Worm (Caenorhabditis elegans) whole organism, young adult: Measurements from ENCODE around the gene Y43F4A.1.

ENCODE experiments used
- B0336.3 ChIP-seq: fragments of 200-800 bp; sonication (Bioruptor generic); IDR thresholded peaks from 2 replicates; pipeline ENCODE4 v1.3.6; 2022; ENCODE audit warnings: missing genetic modification characterization, missing compliant biosample characterization
- F33H1.4 ChIP-seq: fragments of 200-800 bp; sonication (Bioruptor generic); IDR thresholded peaks from 2 replicates; pipeline ENCODE4 v1.3.6; 2022; ENCODE audit warnings: missing genetic modification reagents, missing genetic modification characterization, missing compliant biosample characterization
- F39B2.1 ChIP-seq: fragments of 200-800 bp; sonication (Bioruptor generic); IDR thresholded peaks from 2 replicates; pipeline ENCODE4 v1.3.6; 2022; ENCODE audit warnings: missing genetic modification reagents, missing genetic modification characterization, missing compliant biosample characterization
- F49E8.2 ChIP-seq: sonication (generic microtip); optimal IDR thresholded peaks from 3 replicates; lab custom pipeline; 2017; ENCODE audit warnings: missing genetic modification characterization, mild to moderate bottlenecking, missing compliant biosample characterization, antibody characterized with exemption, moderate library complexity; ENCODE audit not compliant: insufficient read depth
- K12H6.12 ChIP-seq: fragments of 200-800 bp; sonication (Bioruptor generic); optimal IDR thresholded peaks from 2 replicates; lab custom pipeline; 2018; ENCODE audit warnings: mild to moderate bottlenecking, missing genetic modification characterization, missing compliant biosample characterization
- T26A5.8 ChIP-seq: sonication (generic microtip); optimal IDR thresholded peaks from 2 replicates; lab custom pipeline; 2016; ENCODE audit warnings: missing genetic modification characterization, missing compliant biosample characterization
- Y79H2A.3 ChIP-seq: fragments of 200-800 bp; sonication (Bioruptor generic); conservative IDR thresholded peaks from 2 replicates; pipeline ENCODE4 v1.3.6; 2022; ENCODE audit warnings: missing genetic modification reagents, missing genetic modification characterization, missing compliant biosample characterization
- atf-7 ChIP-seq: sonication (generic microtip); optimal IDR thresholded peaks from 2 replicates; lab custom pipeline; 2017; ENCODE audit warnings: mild to moderate bottlenecking, missing genetic modification characterization, missing compliant biosample characterization
- attf-6 ChIP-seq: fragments of 200-800 bp; sonication (Bioruptor generic); IDR thresholded peaks from 2 replicates; pipeline ENCODE4 v1.3.6; 2022; ENCODE audit warnings: missing genetic modification reagents, missing genetic modification characterization, missing compliant biosample characterization
- bed-2 ChIP-seq: fragments of 200-800 bp; sonication (Bioruptor generic); IDR thresholded peaks from 2 replicates; pipeline ENCODE4 v1.3.6; 2022; ENCODE audit warnings: missing genetic modification reagents, missing genetic modification characterization, missing compliant biosample characterization
- ccch-3 ChIP-seq: fragments of 200-800 bp; sonication (Bioruptor generic); optimal IDR thresholded peaks from 2 replicates; lab custom pipeline; 2018; ENCODE audit warnings: mild to moderate bottlenecking, missing genetic modification characterization, missing compliant biosample characterization
- cebp-1 ChIP-seq, 2 experiments: fragments of 200-800 bp in 1 of 2; sonication (Bioruptor generic) in 1 of 2; sonication (generic microtip) in 1 of 2; IDR thresholded peaks in 1 of 2; optimal IDR thresholded peaks in 1 of 2; 2 replicates each; pipeline versions ENCODE4 v1.3.6 to Lab custom; 2017 to 2022; ENCODE audit warnings: missing compliant biosample characterization in 2 of 2, missing genetic modification characterization in 2 of 2, mild to moderate bottlenecking in 1 of 2, missing genetic modification reagents in 1 of 2, moderate library complexity in 1 of 2
- ceh-100 ChIP-seq: fragments of 200-800 bp; sonication (Bioruptor generic); IDR thresholded peaks from 2 replicates; pipeline ENCODE4 v1.3.6; 2022; ENCODE audit warnings: missing genetic modification reagents, missing genetic modification characterization, missing compliant biosample characterization
- ceh-40 ChIP-seq: fragments of 200-800 bp; sonication (Bioruptor generic); IDR thresholded peaks from 2 replicates; pipeline ENCODE4 v1.3.6; 2022; ENCODE audit warnings: missing genetic modification characterization, missing compliant biosample characterization
- ceh-58 ChIP-seq: fragments of 200-800 bp; sonication (Bioruptor generic); IDR thresholded peaks from 2 replicates; pipeline ENCODE4 v1.3.6; 2022; ENCODE audit warnings: missing genetic modification characterization, missing compliant biosample characterization
- dox-1 ChIP-seq: fragments of 200-800 bp; sonication (Bioruptor generic); IDR thresholded peaks from 2 replicates; pipeline ENCODE4 v1.3.6; 2022; ENCODE audit warnings: missing genetic modification reagents, missing genetic modification characterization, missing compliant biosample characterization
- ekl-4 ChIP-seq: fragments of 200-800 bp; sonication (Bioruptor generic); IDR thresholded peaks from 2 replicates; pipeline ENCODE4 v1.3.6; 2022; ENCODE audit warnings: missing genetic modification reagents, missing genetic modification characterization, missing compliant biosample characterization
- ets-4 ChIP-seq: fragments of 200-800 bp; sonication (Bioruptor generic); optimal IDR thresholded peaks from 2 replicates; lab custom pipeline; 2018; ENCODE audit warnings: mild to moderate bottlenecking, missing genetic modification characterization, missing compliant biosample characterization
- him-1 ChIP-seq: sonication (generic microtip); optimal IDR thresholded peaks from 2 replicates; lab custom pipeline; 2016; ENCODE audit warnings: missing genotype, missing genetic modification reagents, missing genetic modification characterization, missing compliant biosample characterization
- hlh-12 ChIP-seq: sonication (generic microtip); optimal IDR thresholded peaks from 2 replicates; lab custom pipeline; 2016; ENCODE audit warnings: missing genetic modification characterization, missing compliant biosample characterization
- hmg-1.2 ChIP-seq: fragments of 200-800 bp; sonication (Bioruptor generic); IDR thresholded peaks from 2 replicates; pipeline ENCODE4 v1.3.6; 2022; ENCODE audit warnings: missing genetic modification reagents, missing genetic modification characterization, missing compliant biosample characterization
- hrde-1 ChIP-seq: sonication (generic microtip); optimal IDR thresholded peaks from 2 replicates; lab custom pipeline; 2016; ENCODE audit warnings: missing genetic modification characterization, mild to moderate bottlenecking, missing compliant biosample characterization, moderate library complexity, missing genotype, missing genetic modification reagents, borderline replicate concordance
- let-607 ChIP-seq, 2 experiments: fragments of 200-800 bp in 1 of 2; sonication (Bioruptor generic) in 1 of 2; sonication (generic microtip) in 1 of 2; optimal IDR thresholded peaks; 2 replicates each; lab custom pipeline; 2016 to 2018; ENCODE audit warnings: mild to moderate bottlenecking in 2 of 2, missing compliant biosample characterization in 2 of 2, missing genetic modification characterization in 2 of 2, moderate library complexity in 2 of 2, missing genotype in 1 of 2
- lin-26 ChIP-seq: fragments of 200-800 bp; sonication (Bioruptor generic); IDR thresholded peaks from 2 replicates; pipeline ENCODE4 v1.3.6; 2022; ENCODE audit warnings: missing genetic modification reagents, missing genetic modification characterization, missing compliant biosample characterization
- lin-35 ChIP-seq, 3 experiments: fragments of 150-350 bp in 2 of 3; sonication (generic microtip) in 1 of 3; optimal IDR thresholded peaks; 2 replicates each; lab custom pipeline; 2014 to 2018; ENCODE audit warnings: missing biosample characterization in 3 of 3, missing genetic modification characterization in 3 of 3, missing genetic modification reagents in 3 of 3
- lin-54 ChIP-seq: fragments of 200-800 bp; sonication (Bioruptor generic); optimal IDR thresholded peaks from 2 replicates; lab custom pipeline; 2018; ENCODE audit warnings: mild to moderate bottlenecking, missing genetic modification characterization, missing compliant biosample characterization
- lsl-1 ChIP-seq: fragments of 200-800 bp; sonication (Bioruptor generic); optimal IDR thresholded peaks from 2 replicates; lab custom pipeline; 2018; ENCODE audit warnings: mild to moderate bottlenecking, missing genetic modification characterization, moderate library complexity, missing compliant biosample characterization
- madf-10 ChIP-seq: sonication (generic microtip); optimal IDR thresholded peaks from 2 replicates; lab custom pipeline; 2016; ENCODE audit warnings: mild to moderate bottlenecking, missing genetic modification characterization, missing compliant biosample characterization
- madf-3 ChIP-seq: fragments of 200-800 bp; sonication (Bioruptor generic); IDR thresholded peaks from 2 replicates; pipeline ENCODE4 v1.3.6; 2022; ENCODE audit warnings: missing genetic modification reagents, missing genetic modification characterization, missing compliant biosample characterization
- nfyb-1 ChIP-seq: fragments of 200-800 bp; sonication (Bioruptor generic); IDR thresholded peaks from 2 replicates; pipeline ENCODE4 v1.3.6; 2022; ENCODE audit warnings: missing genetic modification reagents, missing genetic modification characterization, missing compliant biosample characterization
- pha-4 ChIP-seq: fragments of 150-350 bp; sonication (generic microtip); optimal IDR thresholded peaks from 2 replicates; lab custom pipeline; 2014; ENCODE audit warnings: missing biosample characterization, missing genetic modification reagents, missing genetic modification characterization
- rcor-1 ChIP-seq: fragments of 200-800 bp; sonication (Bioruptor generic); IDR thresholded peaks from 2 replicates; pipeline ENCODE4 v1.3.6; 2022; ENCODE audit warnings: missing genetic modification reagents, missing genetic modification characterization, missing compliant biosample characterization
- rec-8 ChIP-seq, 2 experiments: sonication (generic microtip); optimal IDR thresholded peaks; 2 replicates each; lab custom pipeline; 2016; ENCODE audit warnings: mild to moderate bottlenecking in 2 of 2, missing genetic modification characterization in 2 of 2, missing genetic modification reagents in 2 of 2, missing genotype in 2 of 2, missing biosample characterization in 1 of 2, missing compliant biosample characterization in 1 of 2, moderate library complexity in 1 of 2
- repo-1 ChIP-seq: sonication (generic microtip); optimal IDR thresholded peaks from 2 replicates; lab custom pipeline; 2017; ENCODE audit warnings: mild to moderate bottlenecking, missing genetic modification characterization, missing compliant biosample characterization
- rpc-1 ChIP-seq, 2 experiments: fragments of 150-350 bp in 1 of 2; sonication (generic microtip) in 1 of 2; optimal IDR thresholded peaks; 2 replicates each; lab custom pipeline; 2014 to 2018; ENCODE audit warnings: missing biosample characterization in 1 of 2, missing genetic modification characterization in 1 of 2, missing genetic modification reagents in 1 of 2, missing genotype in 1 of 2
- snpc-3.4 ChIP-seq: sonication (generic microtip); optimal IDR thresholded peaks from 2 replicates; lab custom pipeline; 2017; ENCODE audit warnings: missing genetic modification characterization, mild to moderate bottlenecking, missing compliant biosample characterization, antibody characterized with exemption, moderate library complexity, missing genotype, missing genetic modification reagents
- tbx-9 ChIP-seq: sonication (generic microtip); optimal IDR thresholded peaks from 2 replicates; lab custom pipeline; 2016; ENCODE audit warnings: borderline replicate concordance, missing genetic modification characterization, inconsistent platforms, missing compliant biosample characterization
- unc-62 ChIP-seq: fragments of 150-350 bp; optimal IDR thresholded peaks from 2 replicates; lab custom pipeline; 2014; ENCODE audit warnings: missing biosample characterization, missing genetic modification reagents, missing genetic modification characterization
- ztf-18 ChIP-seq: sonication (generic microtip); optimal IDR thresholded peaks from 2 replicates; lab custom pipeline; 2016; ENCODE audit warnings: missing genotype, mild to moderate bottlenecking, missing genetic modification characterization, missing compliant biosample characterization
- ztf-22 ChIP-seq: fragments of 200-800 bp; sonication (Bioruptor generic); optimal IDR thresholded peaks from 2 replicates; lab custom pipeline; 2018; ENCODE audit warnings: mild to moderate bottlenecking, missing genetic modification characterization, moderate library complexity, missing compliant biosample characterization

Y43F4A.1 gene

ce11 chrIII:13268856-13269255 is 46.0 kb downstream of the Y43F4A.1 start, which contains the start of gene cpf-2 (continued):
- peak; percentile 23 for TF ChIP-seq madf-10 (tag; lab: Kevin White, UChicago)
- peak; percentile 84 for TF ChIP-seq him-1 (tag; lab: Kevin White, UChicago)
- TF ChIP-seq pha-4 (tag; lab: Kevin White, UChicago), result no peak
- TF ChIP-seq F39B2.1 (GFP tag; lab: Robert Waterston, UW), result no peak
- peak; percentile 30 for TF ChIP-seq lsl-1 (GFP tag; lab: Kevin White, UChicago)
- TF ChIP-seq rpc-1 (optimal IDR thresholded peaks at IDR 0.05; lab: Kevin White, UChicago), result peak; percentile 52
- no peak for TF ChIP-seq rpc-1 (tag; optimal IDR thresholded peaks at IDR 0.05; lab: Kevin White, UChicago)
- TF ChIP-seq snpc-3.4, result peak; percentile 45
- peak; percentile 43 for TF ChIP-seq hmg-1.2 (GFP tag; lab: Robert Waterston, UW)
- TF ChIP-seq hrde-1 (tag; lab: Kevin White, UChicago), result peak; percentile 1
- TF ChIP-seq cebp-1 (GFP tag; IDR thresholded peaks at IDR 0.05; lab: Robert Waterston, UW), result no peak
- peak; percentile 69 for TF ChIP-seq cebp-1 (tag; optimal IDR thresholded peaks at IDR 0.05; lab: Kevin White, UChicago)
- peak; percentile 81; the same call in 1 of the 2 replicates for TF ChIP-seq madf-3
- peak; percentile 37 for TF ChIP-seq F33H1.4
- TF ChIP-seq T26A5.8, result no peak
- peak; percentile 48; the same call in 1 of the 2 replicates for TF ChIP-seq nfyb-1 (GFP tag; lab: Robert Waterston, UW)
- no peak for TF ChIP-seq ets-4
- no peak for TF ChIP-seq tbx-9 (tag; lab: Kevin White, UChicago)
- peak; percentile 79 for TF ChIP-seq dox-1
- TF ChIP-seq unc-62 (GFP tag; lab: Kevin White, UChicago), result no peak
- peak; percentile 58 for TF ChIP-seq ceh-100 (GFP tag; lab: Robert Waterston, UW)
- no peak for TF ChIP-seq repo-1
- TF ChIP-seq ceh-40 (GFP tag; lab: Robert Waterston, UW), result peak; percentile 19; the same call in 1 of the 2 replicates
- peak; percentile 17 for TF ChIP-seq F49E8.2 (tag; lab: Kevin White, UChicago)
- peak; percentile 66 for TF ChIP-seq lin-54 (GFP tag; lab: Kevin White, UChicago)
- no peak for TF ChIP-seq ztf-18 (tag; lab: Kevin White, UChicago)
- peak; percentile 48 for TF ChIP-seq atf-7
- peak; percentile 41; the same call in 1 of the 2 replicates for TF ChIP-seq B0336.3 (GFP tag; lab: Robert Waterston, UW)
- peak in 1 of 2 experiments; percentile 51 for TF ChIP-seq let-607 (tag; optimal IDR thresholded peaks at IDR 0.05; lab: Kevin White, UChicago)
- TF ChIP-seq ceh-58 (GFP tag; lab: Robert Waterston, UW), result no peak
- TF ChIP-seq ekl-4, result peak; percentile 60
- TF ChIP-seq bed-2 (GFP tag; lab: Robert Waterston, UW), result no peak
- 0 out of 2 replicates have a peak, but pooled peaks have one; percentile 26 for TF ChIP-seq lin-26 (GFP tag; lab: Robert Waterston, UW)
- no peak for TF ChIP-seq rec-8 (tag; optimal IDR thresholded peaks at IDR 0.05; lab: Kevin White, UChicago)
- TF ChIP-seq attf-6, result no peak
- TF ChIP-seq ztf-22, result no peak
- no peak for TF ChIP-seq hlh-12
- no peak for TF ChIP-seq ccch-3 (GFP tag; lab: Kevin White, UChicago)
- peak in 1 of 3 experiments; percentile 35 for TF ChIP-seq lin-35 (GFP tag; optimal IDR thresholded peaks at IDR 0.05; lab: Kevin White, UChicago)
- TF ChIP-seq K12H6.12 (tag; lab: Kevin White, UChicago), result no peak
- TF ChIP-seq rcor-1 (GFP tag; lab: Robert Waterston, UW), result peak; percentile 23; the same call in 1 of the 2 replicates
- TF ChIP-seq Y79H2A.3, result no peak
- TF ChIP-seq, all 124 proteins: peak for 45
